Worm (Caenorhabditis elegans) whole organism, L2 larva: ENCODE results near the gene mbk-1.
A peak's percentile ranks its signal among the peaks of the same experiment; 100 is the strongest.

Source experiments
- C34F6.9 ChIP-seq: fragments of 150-350 bp; optimal IDR thresholded peaks from 2 replicates; lab custom pipeline; 2014; ENCODE audit warnings: missing biosample characterization, missing genetic modification characterization
- F13H6.1 ChIP-seq: sonication (generic microtip); optimal IDR thresholded peaks from 2 replicates; lab custom pipeline; 2016; ENCODE audit warnings: missing genetic modification characterization, missing compliant biosample characterization
- R02D3.7 ChIP-seq: fragments of 150-350 bp; optimal IDR thresholded peaks from 2 replicates; lab custom pipeline; 2014; ENCODE audit warnings: missing biosample characterization, missing genetic modification characterization
- Y55F3AM.14 ChIP-seq: fragments of 200-800 bp; sonication (Bioruptor generic); optimal IDR thresholded peaks from 2 replicates; lab custom pipeline; 2018; ENCODE audit warnings: mild to moderate bottlenecking, missing genetic modification characterization, missing compliant biosample characterization
- ZK546.5 ChIP-seq: sonication (generic microtip); optimal IDR thresholded peaks from 2 replicates; lab custom pipeline; 2017; ENCODE audit warnings: missing biosample characterization, missing genetic modification characterization
- alr-1 ChIP-seq: fragments of 150-350 bp; optimal IDR thresholded peaks from 2 replicates; lab custom pipeline; 2014; ENCODE audit warnings: missing biosample characterization, missing genetic modification characterization
- ama-1 ChIP-seq: fragments of 150-350 bp; optimal IDR thresholded peaks from 2 replicates; lab custom pipeline; 2018; ENCODE audit warnings: inconsistent platforms
- blmp-1 ChIP-seq: sonication (generic microtip); optimal IDR thresholded peaks from 2 replicates; lab custom pipeline; 2017; ENCODE audit warnings: missing genetic modification characterization, mild to moderate bottlenecking, missing compliant biosample characterization, antibody characterized with exemption, moderate library complexity; ENCODE audit not compliant: insufficient read depth
- ceh-16 ChIP-seq: fragments of 150-350 bp; optimal IDR thresholded peaks from 2 replicates; lab custom pipeline; 2014; ENCODE audit warnings: missing biosample characterization, missing genetic modification characterization
- ceh-82 ChIP-seq: fragments of 150-350 bp; optimal IDR thresholded peaks from 2 replicates; lab custom pipeline; 2014; ENCODE audit warnings: missing biosample characterization, missing genetic modification characterization
- crh-2 ChIP-seq: sonication (generic microtip); optimal IDR thresholded peaks from 2 replicates; lab custom pipeline; 2017; ENCODE audit warnings: missing biosample characterization, missing genetic modification characterization
- egl-27 ChIP-seq: sonication (generic microtip); optimal IDR thresholded peaks from 3 replicates; lab custom pipeline; 2017; ENCODE audit warnings: missing biosample characterization, missing genetic modification reagents, missing genetic modification characterization
- elt-1 ChIP-seq: fragments of 150-350 bp; optimal IDR thresholded peaks from 2 replicates; lab custom pipeline; 2014; ENCODE audit warnings: missing biosample characterization, missing genetic modification characterization
- elt-3 ChIP-seq: sonication (generic microtip); optimal IDR thresholded peaks from 2 replicates; lab custom pipeline; 2017; ENCODE audit warnings: missing biosample characterization, missing genetic modification characterization
- fos-1 ChIP-seq: fragments of 150-350 bp; optimal IDR thresholded peaks from 2 replicates; lab custom pipeline; 2014; ENCODE audit warnings: missing biosample characterization, missing genetic modification characterization
- gmeb-1 ChIP-seq: fragments of 150-350 bp; optimal IDR thresholded peaks from 2 replicates; lab custom pipeline; 2014; ENCODE audit warnings: missing biosample characterization, missing genetic modification characterization
- lin-11 ChIP-seq: fragments of 150-350 bp; sonication (generic microtip); optimal IDR thresholded peaks from 2 replicates; lab custom pipeline; 2014; ENCODE audit warnings: missing biosample characterization, missing genetic modification characterization, inconsistent platforms, mixed read lengths
- lin-13 ChIP-seq: fragments of 150-350 bp; optimal IDR thresholded peaks from 2 replicates; lab custom pipeline; 2014; ENCODE audit warnings: missing biosample characterization, missing genetic modification reagents, missing genetic modification characterization
- lsy-2 ChIP-seq, 2 experiments: fragments of 150-350 bp in 1 of 2; sonication (generic microtip) in 1 of 2; optimal IDR thresholded peaks; 2 replicates each; lab custom pipeline; 2014 to 2017; ENCODE audit warnings: missing biosample characterization in 2 of 2, missing genetic modification characterization in 2 of 2
- mab-5 ChIP-seq: fragments of 150-350 bp; optimal IDR thresholded peaks from 2 replicates; lab custom pipeline; 2014; ENCODE audit warnings: missing biosample characterization, missing genetic modification characterization
- mdl-1 ChIP-seq, 2 experiments: fragments of 150-350 bp in 1 of 2; sonication (generic microtip) in 1 of 2; optimal IDR thresholded peaks; 2 replicates each; lab custom pipeline; 2017; ENCODE audit warnings: missing biosample characterization in 2 of 2, missing genetic modification characterization in 2 of 2
- nhr-10 ChIP-seq: sonication (generic microtip); optimal IDR thresholded peaks from 2 replicates; lab custom pipeline; 2017; ENCODE audit warnings: missing biosample characterization, missing genetic modification characterization
- nhr-129 ChIP-seq: fragments of 150-350 bp; optimal IDR thresholded peaks from 2 replicates; lab custom pipeline; 2014; ENCODE audit warnings: missing biosample characterization, missing genetic modification characterization
- nhr-21 ChIP-seq: fragments of 150-350 bp; optimal IDR thresholded peaks from 2 replicates; lab custom pipeline; 2014; ENCODE audit warnings: missing biosample characterization, missing genetic modification characterization
- nhr-25 ChIP-seq: fragments of 150-350 bp; sonication (generic microtip); optimal IDR thresholded peaks from 3 replicates; lab custom pipeline; 2014; ENCODE audit warnings: missing biosample characterization, missing genetic modification characterization
- nhr-6 ChIP-seq: fragments of 150-350 bp; optimal IDR thresholded peaks from 2 replicates; lab custom pipeline; 2014; ENCODE audit warnings: missing biosample characterization, missing genetic modification characterization
- nhr-77 ChIP-seq: fragments of 150-350 bp; optimal IDR thresholded peaks from 2 replicates; lab custom pipeline; 2014; ENCODE audit warnings: missing biosample characterization, missing genetic modification characterization
- sem-4 ChIP-seq: fragments of 150-350 bp; optimal IDR thresholded peaks from 2 replicates; lab custom pipeline; 2014; ENCODE audit warnings: missing biosample characterization, missing genetic modification reagents, missing genetic modification characterization
- sma-3 ChIP-seq: sonication (generic microtip); optimal IDR thresholded peaks from 2 replicates; lab custom pipeline; 2016; ENCODE audit warnings: missing genetic modification reagents, missing genetic modification characterization, missing compliant biosample characterization
- sma-9 ChIP-seq, 2 experiments: fragments of 150-350 bp in 1 of 2; sonication (generic microtip) in 1 of 2; optimal IDR thresholded peaks; 2 replicates each; lab custom pipeline; 2014 to 2016; ENCODE audit warnings: missing genetic modification characterization in 2 of 2, mild to moderate bottlenecking in 1 of 2, missing biosample characterization in 1 of 2, missing compliant biosample characterization in 1 of 2, missing genetic modification reagents in 1 of 2, moderate library complexity in 1 of 2
- unc-39 ChIP-seq: fragments of 150-350 bp; optimal IDR thresholded peaks from 2 replicates; lab custom pipeline; 2014; ENCODE audit warnings: missing biosample characterization, missing genetic modification characterization
- unc-55 ChIP-seq: fragments of 150-350 bp; sonication (generic microtip); optimal IDR thresholded peaks from 3 replicates; lab custom pipeline; 2014; ENCODE audit warnings: missing biosample characterization, missing genetic modification reagents, missing genetic modification characterization
- ztf-1 ChIP-seq: fragments of 200-800 bp; sonication (Bioruptor generic); conservative IDR thresholded peaks from 2 replicates; pipeline ENCODE4 v1.3.6; 2022; ENCODE audit warnings: missing genetic modification characterization, missing compliant biosample characterization
- ztf-11 ChIP-seq: sonication (generic microtip); optimal IDR thresholded peaks from 2 replicates; lab custom pipeline; 2017; ENCODE audit warnings: missing biosample characterization, missing genetic modification characterization
- ztf-4 ChIP-seq: fragments of 150-350 bp; optimal IDR thresholded peaks from 2 replicates; lab custom pipeline; 2014; ENCODE audit warnings: missing biosample characterization, missing genetic modification characterization

mbk-1 gene

ce11 chrX:14792315-14793197 lies 31.8 kb downstream of the mbk-1 start:
- TF ChIP-seq ceh-82 (tag; lab: Kevin White, UChicago) (no peak), nhr-6 (tag; lab: Kevin White, UChicago) (no peak), elt-3 (tag; lab: Kevin White, UChicago) (no peak), mdl-1 (tag; optimal IDR thresholded peaks at IDR 0.05; lab: Kevin White, UChicago) (peak in 1 of 2 experiments; percentile 3), lin-11 (no peak), nhr-10 (no peak), ztf-11 (tag; lab: Kevin White, UChicago) (no peak), ama-1 (lab: Kevin White, UChicago) (peak; percentile 70), alr-1 (tag; lab: Kevin White, UChicago) (no peak), R02D3.7 (tag; lab: Kevin White, UChicago) (no peak), lin-13 (GFP tag; lab: Kevin White, UChicago) (peak; percentile 23), ztf-4 (tag; lab: Kevin White, UChicago) (peak; percentile 26)
- TF ChIP-seq, all 48 proteins: peak for 4

ce11 chrX:14791195-14791739 lies 33.1 kb downstream of the mbk-1 start:
- no peak for TF ChIP-seq nhr-6 (tag; lab: Kevin White, UChicago)
- TF ChIP-seq unc-55 (GFP tag; lab: Kevin White, UChicago), result no peak
- peak; percentile 68 for TF ChIP-seq ama-1 (lab: Kevin White, UChicago)

ce11 chrX:14790320-14791048 lies 33.9 kb downstream of the mbk-1 start, which contains the start of gene tatn-1:
Gene tatn-1 (plus strand): TSS chrX:14791008.
- TF ChIP-seq egl-27 (tag; lab: Kevin White, UChicago) (peak; percentile 71), ztf-1 (GFP tag; lab: Robert Waterston, UW) (no peak), sma-3 (GFP tag; lab: Kevin White, UChicago) (peak; percentile 97), mab-5 (tag; lab: Kevin White, UChicago) (no peak), gmeb-1 (tag; lab: Kevin White, UChicago) (peak; percentile 67), sem-4 (tag; lab: Kevin White, UChicago) (peak; percentile 86), nhr-21 (tag; lab: Kevin White, UChicago) (peak; percentile 98), lsy-2 (tag; optimal IDR thresholded peaks at IDR 0.05; lab: Kevin White, UChicago) (peak in 1 of 2 experiments; percentile 64), sma-9 (GFP tag; optimal IDR thresholded peaks at IDR 0.05; lab: Kevin White, UChicago) (peak; percentile 97), sma-9 (tag; optimal IDR thresholded peaks at IDR 0.05; lab: Kevin White, UChicago) (peak; percentile 40), mdl-1 (tag; optimal IDR thresholded peaks at IDR 0.05; lab: Kevin White, UChicago) (peak; percentile 94 to 97), ZK546.5 (tag; lab: Kevin White, UChicago) (no peak), F13H6.1 (peak; percentile 86), nhr-10 (no peak), elt-1 (peak; percentile 67), Y55F3AM.14 (GFP tag; lab: Kevin White, UChicago) (peak; percentile 93), crh-2 (tag; lab: Kevin White, UChicago) (peak; percentile 95), unc-39 (no peak), nhr-25 (peak; percentile 98), fos-1 (tag; lab: Kevin White, UChicago) (peak; percentile 68), blmp-1 (tag; lab: Kevin White, UChicago) (peak; percentile 89), nhr-129 (tag; lab: Kevin White, UChicago) (peak; percentile 96), nhr-6 (tag; lab: Kevin White, UChicago) (peak; percentile 59), C34F6.9 (peak; percentile 28), nhr-77 (tag; lab: Kevin White, UChicago) (peak; percentile 29), ama-1 (lab: Kevin White, UChicago) (no peak), ceh-16 (peak; percentile 92), ztf-11 (tag; lab: Kevin White, UChicago) (no peak)
